Worm (Caenorhabditis elegans): ENCODE results near the gene pqn-53.

The pqn-53 gene

DNA sequence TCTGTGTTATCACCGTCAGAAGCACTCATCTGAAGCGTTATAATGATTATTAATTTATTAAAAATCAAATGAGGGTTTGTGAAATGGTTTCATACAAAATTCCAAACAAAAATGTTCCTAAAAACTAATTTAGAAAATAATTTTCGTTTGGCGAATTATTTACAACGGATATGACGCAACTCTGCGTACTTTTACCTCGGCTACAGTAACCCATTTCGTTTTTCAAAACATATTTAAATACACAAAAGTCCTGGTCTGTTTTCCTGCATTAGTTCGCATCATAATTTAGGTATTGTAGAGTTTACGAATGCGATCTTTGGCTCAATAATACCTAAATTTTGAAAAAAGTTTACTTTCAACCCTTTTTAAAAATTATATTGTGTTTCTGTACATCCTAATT lies 5.5 kb downstream of the pqn-53 start, which contains the start of gene R07B7.2:
R07B7.2 (minus strand) TSS at position 35 of the 400 bp plus-strand sequence.
- TF ChIP-seq zip-8 (tag; optimal IDR thresholded peaks at IDR 0.05): peak; percentile 75
- no peak for TF ChIP-seq ces-1 (GFP tag; optimal IDR thresholded peaks at IDR 0.05)

DNA sequence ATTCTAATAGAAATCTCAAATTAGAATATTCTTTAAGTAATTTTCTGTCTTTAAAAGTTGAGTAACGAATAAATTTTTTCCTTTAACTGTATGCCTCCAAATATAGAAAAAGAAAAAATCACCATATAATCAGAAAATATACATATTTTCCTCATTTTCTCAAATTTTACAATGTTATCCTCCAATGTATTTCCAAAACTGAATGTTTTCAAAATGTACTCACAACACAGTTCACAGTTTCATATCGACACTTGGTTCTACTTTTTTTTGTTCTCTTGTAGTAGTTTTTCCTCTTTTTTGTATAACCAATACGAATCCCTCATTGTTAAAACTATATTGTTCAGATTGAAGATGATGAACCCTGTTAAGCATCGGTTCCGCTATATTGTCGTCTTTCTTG lies 11.6 kb downstream of the pqn-53 start, which contains the start of gene F10C2.7:
F10C2.7 (plus strand) TSS at position 301 of the 400 bp plus-strand sequence.
- TF ChIP-seq flh-1 (GFP tag; optimal IDR thresholded peaks at IDR 0.05) (no peak), snpc-4 (tag; optimal IDR thresholded peaks at IDR 0.05) (no peak), nhr-237 (tag; optimal IDR thresholded peaks at IDR 0.05) (no peak), drap-1 (GFP tag; optimal IDR thresholded peaks at IDR 0.05) (no peak), mls-2 (tag; optimal IDR thresholded peaks at IDR 0.05) (no peak), nhr-12 (tag; optimal IDR thresholded peaks at IDR 0.05) (no peak), sem-2 (GFP tag; optimal IDR thresholded peaks at IDR 0.05) (no peak), lin-13 (tag; optimal IDR thresholded peaks at IDR 0.05) (no peak), ces-1 (GFP tag; optimal IDR thresholded peaks at IDR 0.05) (no peak)

- TF ChIP-seq elt-1 (tag; optimal IDR thresholded peaks at IDR 0.05; ENCODE audit: borderline replicate concordance, insufficient read depth): no peak
- no peak for TF ChIP-seq nhr-28 (tag; optimal IDR thresholded peaks at IDR 0.05)
- no peak for TF ChIP-seq flh-1 (GFP tag; optimal IDR thresholded peaks at IDR 0.05)
- no peak for TF ChIP-seq drap-1 (GFP tag; optimal IDR thresholded peaks at IDR 0.05)
- no peak for TF ChIP-seq lsy-2 (tag; optimal IDR thresholded peaks at IDR 0.05)
- no peak for TF ChIP-seq M03D4.4 (tag; optimal IDR thresholded peaks at IDR 0.05)
- TF ChIP-seq blmp-1 (tag; optimal IDR thresholded peaks at IDR 0.05): no peak
These were observed 16.7 kb downstream of the pqn-53 start, which contains the start of gene dars-2 for ce11 chrV:12048445-12048844. Gene dars-2 (plus strand): TSS chrV:12048745.

ce11 chrV:12047735-12048134 lies 17.5 kb downstream of the pqn-53 start:
- TF ChIP-seq sem-2 (GFP tag; optimal IDR thresholded peaks at IDR 0.05) (no peak), bed-3 (GFP tag; optimal IDR thresholded peaks at IDR 0.05) (no peak), ceh-39 (tag; optimal IDR thresholded peaks at IDR 0.05) (no peak), hlh-1 (tag; optimal IDR thresholded peaks at IDR 0.05) (no peak), nhr-76 (tag; optimal IDR thresholded peaks at IDR 0.05) (no peak), zip-8 (tag; optimal IDR thresholded peaks at IDR 0.05) (no peak), lin-32 (GFP tag; optimal IDR thresholded peaks at IDR 0.05) (no peak), drap-1 (GFP tag; optimal IDR thresholded peaks at IDR 0.05) (no peak), tbx-8 (GFP tag; optimal IDR thresholded peaks at IDR 0.05) (no peak), unc-120 (tag; optimal IDR thresholded peaks at IDR 0.05; ENCODE audit: poor library complexity, severe bottlenecking) (no peak), elt-3 (tag; optimal IDR thresholded peaks at IDR 0.05) (no peak), lsy-2 (tag; optimal IDR thresholded peaks at IDR 0.05) (no peak), sptf-1 (tag; optimal IDR thresholded peaks at IDR 0.05) (no peak)

DNA sequence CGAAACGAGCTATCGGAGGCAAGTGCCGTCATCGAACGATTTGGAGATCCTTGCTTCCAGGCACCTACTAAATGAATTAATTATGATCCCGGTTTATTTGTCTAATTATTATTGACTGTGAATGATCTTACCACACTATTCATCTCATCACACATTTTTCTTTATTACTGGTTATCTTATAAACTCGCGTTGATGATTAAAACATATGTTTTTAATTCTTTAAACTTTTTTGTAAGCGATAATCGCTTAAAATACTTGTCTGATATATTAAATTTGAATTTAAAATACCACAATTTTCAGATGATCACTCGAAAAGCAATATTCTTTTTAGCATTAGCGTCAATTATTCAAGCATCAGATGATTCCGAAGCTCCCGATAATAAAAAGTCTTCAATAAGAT lies 20.1 kb downstream of the pqn-53 start, which contains the start of gene F10C2.5:
F10C2.5 (plus strand) TSS at position 301 of the 400 bp plus-strand sequence.
- no peak for TF ChIP-seq tbx-8 (GFP tag; optimal IDR thresholded peaks at IDR 0.05)
- no peak for TF ChIP-seq mep-1 (tag; optimal IDR thresholded peaks at IDR 0.05)
- TF ChIP-seq ham-2 (GFP tag; optimal IDR thresholded peaks at IDR 0.05): no peak
- no peak for TF ChIP-seq nhr-76 (tag; optimal IDR thresholded peaks at IDR 0.05)
- no peak for TF ChIP-seq nhr-2 (tag; optimal IDR thresholded peaks at IDR 0.05)

- TF ChIP-seq mep-1 (tag; optimal IDR thresholded peaks at IDR 0.05) (peak; percentile 53), bed-3 (GFP tag; optimal IDR thresholded peaks at IDR 0.05) (no peak), cnd-1 (tag; optimal IDR thresholded peaks at IDR 0.05) (no peak), ceh-43 (GFP tag; optimal IDR thresholded peaks at IDR 0.05) (no peak), ceh-83 (GFP tag; optimal IDR thresholded peaks at IDR 0.05) (no peak), ceh-39 (tag; optimal IDR thresholded peaks at IDR 0.05) (peak; percentile 61), ham-2 (GFP tag; optimal IDR thresholded peaks at IDR 0.05) (no peak), hlh-1 (tag; optimal IDR thresholded peaks at IDR 0.05) (no peak), nhr-76 (tag; optimal IDR thresholded peaks at IDR 0.05) (no peak), zip-8 (tag; optimal IDR thresholded peaks at IDR 0.05) (no peak), nhr-28 (tag; optimal IDR thresholded peaks at IDR 0.05) (no peak), blmp-1 (tag; optimal IDR thresholded peaks at IDR 0.05) (no peak), snpc-4 (tag; optimal IDR thresholded peaks at IDR 0.05) (no peak), M03D4.4 (tag; optimal IDR thresholded peaks at IDR 0.05) (no peak), tbx-8 (GFP tag; optimal IDR thresholded peaks at IDR 0.05) (no peak), nhr-237 (tag; optimal IDR thresholded peaks at IDR 0.05) (peak; percentile 5), mab-5 (tag; optimal IDR thresholded peaks at IDR 0.05) (no peak), flh-1 (GFP tag; optimal IDR thresholded peaks at IDR 0.05) (no peak), unc-39 (tag; optimal IDR thresholded peaks at IDR 0.05) (no peak), pha-4 (tag; optimal IDR thresholded peaks at IDR 0.05) (no peak), lsy-2 (tag; optimal IDR thresholded peaks at IDR 0.05) (peak; percentile 39), lin-32 (GFP tag; optimal IDR thresholded peaks at IDR 0.05) (no peak), nhr-2 (tag; optimal IDR thresholded peaks at IDR 0.05) (peak; percentile 13), sptf-1 (tag; optimal IDR thresholded peaks at IDR 0.05) (no peak), nhr-12 (tag; optimal IDR thresholded peaks at IDR 0.05) (no peak), mls-2 (tag; optimal IDR thresholded peaks at IDR 0.05) (no peak), ztf-11 (tag; optimal IDR thresholded peaks at IDR 0.05) (no peak), elt-3 (tag; optimal IDR thresholded peaks at IDR 0.05) (no peak), drap-1 (GFP tag; optimal IDR thresholded peaks at IDR 0.05) (no peak), lin-13 (tag; optimal IDR thresholded peaks at IDR 0.05) (no peak), sem-2 (GFP tag; optimal IDR thresholded peaks at IDR 0.05) (no peak), unc-62 (GFP tag; optimal IDR thresholded peaks at IDR 0.05) (no peak)
These were observed 24.2 kb downstream of the pqn-53 start, which contains the start of the genes kup-1 and F10C2.4 for ce11 chrV:12040823-12041606. Gene kup-1 (minus strand): TSS chrV:12040873. Gene F10C2.4 (plus strand): TSS chrV:12041556.
